Worm (Caenorhabditis elegans) whole organism, L2 larva: Measurements from ENCODE around the gene alh-6.

Experiments
- R02D3.7 ChIP-seq: fragments of 150-350 bp; optimal IDR thresholded peaks from 2 replicates; lab custom pipeline; 2014; ENCODE audit warnings: missing biosample characterization, missing genetic modification characterization
- aly-2 ChIP-seq: fragments of 150-350 bp; optimal IDR thresholded peaks from 2 replicates; lab custom pipeline; 2014; ENCODE audit warnings: missing biosample characterization, missing genetic modification characterization
- blmp-1 ChIP-seq: sonication (generic microtip); optimal IDR thresholded peaks from 2 replicates; lab custom pipeline; 2017; ENCODE audit warnings: missing genetic modification characterization, mild to moderate bottlenecking, missing compliant biosample characterization, antibody characterized with exemption, moderate library complexity; ENCODE audit not compliant: insufficient read depth
- fos-1 ChIP-seq: fragments of 150-350 bp; optimal IDR thresholded peaks from 2 replicates; lab custom pipeline; 2014; ENCODE audit warnings: missing biosample characterization, missing genetic modification characterization
- lin-13 ChIP-seq: fragments of 150-350 bp; optimal IDR thresholded peaks from 2 replicates; lab custom pipeline; 2014; ENCODE audit warnings: missing biosample characterization, missing genetic modification reagents, missing genetic modification characterization
- lin-39 ChIP-seq: fragments of 150-350 bp; optimal IDR thresholded peaks from 2 replicates; lab custom pipeline; 2014; ENCODE audit warnings: missing biosample characterization, missing genetic modification reagents, missing genetic modification characterization
- lsy-2 ChIP-seq, 2 experiments: fragments of 150-350 bp in 1 of 2; sonication (generic microtip) in 1 of 2; optimal IDR thresholded peaks; 2 replicates each; lab custom pipeline; 2014 to 2017; ENCODE audit warnings: missing biosample characterization in 2 of 2, missing genetic modification characterization in 2 of 2
- nhr-237 ChIP-seq: fragments of 150-350 bp; optimal IDR thresholded peaks from 2 replicates; lab custom pipeline; 2014; ENCODE audit warnings: missing biosample characterization, missing genetic modification characterization
- unc-39 ChIP-seq: fragments of 150-350 bp; optimal IDR thresholded peaks from 2 replicates; lab custom pipeline; 2014; ENCODE audit warnings: missing biosample characterization, missing genetic modification characterization
- unc-62 ChIP-seq: fragments of 150-350 bp; optimal IDR thresholded peaks from 2 replicates; lab custom pipeline; 2014; ENCODE audit warnings: missing biosample characterization, missing genetic modification reagents, missing genetic modification characterization
- zag-1 ChIP-seq: fragments of 150-350 bp; optimal IDR thresholded peaks from 2 replicates; lab custom pipeline; 2014; ENCODE audit warnings: missing biosample characterization, missing genetic modification characterization
- ztf-4 ChIP-seq: fragments of 150-350 bp; optimal IDR thresholded peaks from 2 replicates; lab custom pipeline; 2014; ENCODE audit warnings: missing biosample characterization, missing genetic modification characterization

ce11 chrII:1320412-1320811 lies 10.5 kb upstream of the alh-6 start:
- no peak for TF ChIP-seq unc-39
- peak; percentile 96 for TF ChIP-seq lin-13 (GFP tag; lab: Kevin White, UChicago)
- peak; percentile 86 for TF ChIP-seq blmp-1 (tag; lab: Kevin White, UChicago)
- peak; percentile 48 for TF ChIP-seq R02D3.7 (tag; lab: Kevin White, UChicago)
- TF ChIP-seq aly-2 (tag; lab: Kevin White, UChicago), result no peak
- peak; percentile 78 for TF ChIP-seq ztf-4
- TF ChIP-seq zag-1, result peak; percentile 88
- TF ChIP-seq unc-62, result peak; percentile 46
- peak; percentile 62 for TF ChIP-seq nhr-237 (tag; lab: Kevin White, UChicago)
- TF ChIP-seq fos-1, result peak; percentile 72
- no peak for TF ChIP-seq lin-39 (tag; lab: Kevin White, UChicago)
- peak; percentile 91 to 97 for TF ChIP-seq lsy-2 (tag; optimal IDR thresholded peaks at IDR 0.05; lab: Kevin White, UChicago)
